Fruit fly (Drosophila melanogaster) whole organism, embryonic: ENCODE measurements around the gene CG1998.

Source experiments
- Ada2b ChIP-seq: fragments of 200-800 bp; sonication (Bioruptor generic); IDR thresholded peaks from 2 replicates; pipeline ENCODE4 v1.3.6; 2022; ENCODE audit warnings: missing biosample characterization, missing genetic modification characterization
- BtbVII ChIP-seq: fragments of 200-800 bp; sonication (Bioruptor generic); optimal IDR thresholded peaks from 3 replicates; lab custom pipeline; 2017; ENCODE audit warnings: missing biosample characterization, mild to moderate bottlenecking, missing genetic modification characterization
- CG11456 ChIP-seq: fragments of 200-800 bp; sonication (Bioruptor generic); IDR thresholded peaks from 3 replicates; pipeline ENCODE4 v1.3.6; 2022; ENCODE audit warnings: missing biosample characterization, missing genetic modification characterization
- CG11560 ChIP-seq: fragments of 200-800 bp; sonication (Bioruptor generic); IDR thresholded peaks from 3 replicates; pipeline ENCODE4 v1.3.6; 2022; ENCODE audit warnings: missing biosample characterization, missing genetic modification characterization
- CG11695 ChIP-seq: fragments of 200-800 bp; sonication (Bioruptor generic); IDR thresholded peaks from 3 replicates; pipeline ENCODE4 v1.3.6; 2022; ENCODE audit warnings: missing biosample characterization, missing genetic modification characterization
- CG11696 ChIP-seq: fragments of 200-800 bp; sonication (Bioruptor generic); IDR thresholded peaks from 2 replicates; pipeline ENCODE4 v1.3.6; 2022; ENCODE audit warnings: missing biosample characterization, missing genetic modification characterization
- CG12071 ChIP-seq: fragments of 200-800 bp; sonication (Bioruptor generic); optimal IDR thresholded peaks from 3 replicates; lab custom pipeline; 2018; ENCODE audit warnings: missing biosample characterization, mild to moderate bottlenecking, missing genetic modification characterization
- CG13123 ChIP-seq: fragments of 200-800 bp; sonication (Bioruptor generic); optimal IDR thresholded peaks from 2 replicates; lab custom pipeline; 2016; ENCODE audit warnings: missing biosample characterization, missing genetic modification characterization
- CG13424 ChIP-seq: fragments of 200-800 bp; sonication (Bioruptor generic); optimal IDR thresholded peaks from 2 replicates; lab custom pipeline; 2019; ENCODE audit warnings: missing biosample characterization, mild to moderate bottlenecking, missing genetic modification characterization, moderate library complexity
- CG14965 ChIP-seq: fragments of 200-800 bp; sonication (Bioruptor generic); optimal IDR thresholded peaks from 2 replicates; lab custom pipeline; 2016; ENCODE audit warnings: missing biosample characterization, missing genetic modification characterization, borderline replicate concordance
- CG15073 ChIP-seq: fragments of 200-800 bp; sonication (Bioruptor generic); optimal IDR thresholded peaks from 2 replicates; lab custom pipeline; 2016; ENCODE audit warnings: missing biosample characterization, missing genetic modification characterization
- CG15269 ChIP-seq: fragments of 200-800 bp; sonication (Bioruptor generic); optimal IDR thresholded peaks from 2 replicates; lab custom pipeline; 2018; ENCODE audit warnings: missing biosample characterization, mild to moderate bottlenecking, missing genetic modification characterization, moderate library complexity
- CG16815 ChIP-seq: fragments of 200-800 bp; sonication (Bioruptor generic); optimal IDR thresholded peaks from 3 replicates; lab custom pipeline; 2017; ENCODE audit warnings: missing biosample characterization, mild to moderate bottlenecking, missing genetic modification characterization
- CG31388 ChIP-seq: fragments of 200-800 bp; sonication (Bioruptor generic); optimal IDR thresholded peaks from 2 replicates; lab custom pipeline; 2016; ENCODE audit warnings: missing biosample characterization, missing genetic modification characterization
- CG3838 ChIP-seq: fragments of 200-800 bp; sonication (Bioruptor generic); optimal IDR thresholded peaks from 3 replicates; lab custom pipeline; 2016; ENCODE audit warnings: missing biosample characterization, missing genetic modification characterization
- CG4424 ChIP-seq: fragments of 200-800 bp; sonication (Bioruptor generic); optimal IDR thresholded peaks from 3 replicates; lab custom pipeline; 2016; ENCODE audit warnings: missing biosample characterization, missing genetic modification characterization
- CG9437 ChIP-seq: fragments of 200-800 bp; sonication (Bioruptor generic); optimal IDR thresholded peaks from 2 replicates; lab custom pipeline; 2018; ENCODE audit warnings: missing biosample characterization, mild to moderate bottlenecking, missing genetic modification characterization
- D ChIP-seq, 2 experiments: fragments of 200-800 bp in 1 of 2; fragments of >200 bp in 1 of 2; sonication (Bioruptor generic) in 1 of 2; optimal IDR thresholded peaks; 2 replicates in 1 of 2; 3 replicates in 1 of 2; lab custom pipeline; 2017; ENCODE audit warnings: mild to moderate bottlenecking in 1 of 2, missing biosample characterization in 1 of 2, missing genetic modification characterization in 1 of 2, missing genetic modification reagents in 1 of 2
- Hey ChIP-seq: fragments of 200-800 bp; sonication (Bioruptor generic); optimal IDR thresholded peaks from 3 replicates; lab custom pipeline; 2018; ENCODE audit warnings: missing biosample characterization, mild to moderate bottlenecking, missing genetic modification characterization
- Hr39 ChIP-seq: fragments of >200 bp; optimal IDR thresholded peaks from 2 replicates; lab custom pipeline; 2017
- Kr ChIP-seq: fragments of 200-800 bp; sonication (Bioruptor generic); optimal IDR thresholded peaks from 2 replicates; lab custom pipeline; 2017; ENCODE audit warnings: missing biosample characterization, mild to moderate bottlenecking, missing genetic modification characterization
- MTF-1 ChIP-seq: fragments of 200-800 bp; sonication (Bioruptor generic); optimal IDR thresholded peaks from 2 replicates; lab custom pipeline; 2018; ENCODE audit warnings: missing biosample characterization, mild to moderate bottlenecking, missing genetic modification characterization, borderline replicate concordance
- Mes4 ChIP-seq: fragments of 200-800 bp; sonication (Bioruptor generic); optimal IDR thresholded peaks from 2 replicates; lab custom pipeline; 2016; ENCODE audit warnings: missing biosample characterization, missing genetic modification characterization
- Mrtf ChIP-seq: fragments of 200-800 bp; sonication (Bioruptor generic); IDR thresholded peaks from 3 replicates; pipeline ENCODE4 v1.3.6; 2022; ENCODE audit warnings: missing biosample characterization, missing genetic modification characterization
- Myb ChIP-seq: fragments of 200-800 bp; sonication (Bioruptor generic); optimal IDR thresholded peaks from 2 replicates; lab custom pipeline; 2016; ENCODE audit warnings: missing biosample characterization, missing genetic modification characterization
- Nf-YC ChIP-seq: fragments of 200-800 bp; optimal IDR thresholded peaks from 3 replicates; lab custom pipeline; 2019; ENCODE audit warnings: missing biosample characterization, mild to moderate bottlenecking, missing genetic modification characterization, moderate library complexity
- Optix ChIP-seq: fragments of 200-800 bp; sonication (Bioruptor generic); IDR thresholded peaks from 3 replicates; pipeline ENCODE4 v1.3.6; 2022; ENCODE audit warnings: missing biosample characterization, missing genetic modification characterization
- amos ChIP-seq: fragments of 200-800 bp; sonication (Bioruptor generic); IDR thresholded peaks from 2 replicates; pipeline ENCODE4 v1.3.6; 2022; ENCODE audit warnings: missing biosample characterization, missing genetic modification characterization; ENCODE audit not compliant: partially characterized antibody
- ara ChIP-seq: fragments of 200-800 bp; sonication (Bioruptor generic); IDR thresholded peaks from 2 replicates; pipeline ENCODE4 v1.3.6; 2022; ENCODE audit warnings: missing biosample characterization, missing genetic modification characterization
- caup ChIP-seq: fragments of 200-800 bp; sonication (Bioruptor generic); optimal IDR thresholded peaks from 3 replicates; lab custom pipeline; 2017; ENCODE audit warnings: missing biosample characterization, mild to moderate bottlenecking, missing genetic modification characterization, moderate library complexity; ENCODE audit not compliant: severe bottlenecking
- cg ChIP-seq: fragments of 200-800 bp; sonication (Bioruptor generic); optimal IDR thresholded peaks from 3 replicates; lab custom pipeline; 2019; ENCODE audit warnings: missing biosample characterization, mild to moderate bottlenecking, missing genetic modification characterization, moderate library complexity
- chn ChIP-seq: fragments of 200-800 bp; sonication (Bioruptor generic); optimal IDR thresholded peaks from 2 replicates; lab custom pipeline; 2016; ENCODE audit warnings: missing biosample characterization, missing genetic modification characterization
- emc ChIP-seq: fragments of 200-800 bp; sonication (Bioruptor generic); optimal IDR thresholded peaks from 2 replicates; lab custom pipeline; 2016; ENCODE audit warnings: missing biosample characterization, missing genetic modification characterization
- fu2 ChIP-seq: fragments of 200-800 bp; sonication (Bioruptor generic); optimal IDR thresholded peaks from 2 replicates; lab custom pipeline; 2016; ENCODE audit warnings: missing biosample characterization, missing genetic modification characterization
- gcm2 ChIP-seq: fragments of 200-800 bp; sonication (Bioruptor generic); optimal IDR thresholded peaks from 2 replicates; lab custom pipeline; 2016; ENCODE audit warnings: missing biosample characterization, missing genetic modification characterization
- ind ChIP-seq: fragments of 200-800 bp; sonication (Bioruptor generic); optimal IDR thresholded peaks from 3 replicates; lab custom pipeline; 2016; ENCODE audit warnings: missing biosample characterization, missing genetic modification characterization
- jigr1 ChIP-seq: fragments of 200-800 bp; sonication (Bioruptor generic); IDR thresholded peaks from 3 replicates; pipeline ENCODE4 v1.3.6; 2022; ENCODE audit warnings: missing biosample characterization, missing genetic modification characterization
- ken ChIP-seq: fragments of 200-800 bp; sonication (Bioruptor generic); IDR thresholded peaks from 3 replicates; pipeline ENCODE4 v1.3.6; 2022; ENCODE audit warnings: missing biosample characterization, missing genetic modification characterization
- lola ChIP-seq, 3 experiments: fragments of >200 bp in 2 of 3; fragments of 200-800 bp in 1 of 3; sonication (Bioruptor generic) in 1 of 3; optimal IDR thresholded peaks; 2 replicates each; lab custom pipeline; 2017 to 2019; ENCODE audit warnings: missing biosample characterization in 3 of 3, missing genetic modification characterization in 3 of 3, mild to moderate bottlenecking in 1 of 3, moderate library complexity in 1 of 3
- mld ChIP-seq: fragments of 200-800 bp; sonication (Bioruptor generic); IDR thresholded peaks from 3 replicates; pipeline ENCODE4 v1.3.6; 2022; ENCODE audit warnings: missing biosample characterization, missing genetic modification characterization; ENCODE audit not compliant: partially characterized antibody
- nau ChIP-seq: fragments of 200-800 bp; sonication (Bioruptor generic); optimal IDR thresholded peaks from 3 replicates; lab custom pipeline; 2017; ENCODE audit warnings: missing biosample characterization, mild to moderate bottlenecking, missing genetic modification characterization, missing genetic modification reagents
- phol ChIP-seq: fragments of 200-800 bp; sonication (Bioruptor generic); optimal IDR thresholded peaks from 3 replicates; lab custom pipeline; 2018; ENCODE audit warnings: missing biosample characterization, mild to moderate bottlenecking, missing genetic modification characterization, moderate library complexity
- pita ChIP-seq: fragments of 200-800 bp; sonication (Bioruptor generic); optimal IDR thresholded peaks from 2 replicates; lab custom pipeline; 2017; ENCODE audit warnings: missing biosample characterization, mild to moderate bottlenecking, missing genetic modification characterization
- ro ChIP-seq: fragments of 200-800 bp; sonication (Bioruptor generic); IDR thresholded peaks from 2 replicates; pipeline ENCODE4 v1.3.6; 2022; ENCODE audit warnings: missing biosample characterization, missing genetic modification characterization
- slbo ChIP-seq: fragments of 200-800 bp; sonication (Bioruptor generic); IDR thresholded peaks from 2 replicates; pipeline ENCODE4 v1.3.6; 2022; ENCODE audit warnings: missing biosample characterization, missing genetic modification characterization
- tio ChIP-seq: fragments of 200-800 bp; sonication (Bioruptor generic); optimal IDR thresholded peaks from 2 replicates; lab custom pipeline; 2017; ENCODE audit warnings: missing biosample characterization, missing genetic modification characterization, inconsistent platforms
- unpg ChIP-seq: fragments of 200-800 bp; sonication (Bioruptor generic); optimal IDR thresholded peaks from 3 replicates; lab custom pipeline; 2018; ENCODE audit warnings: missing biosample characterization, mild to moderate bottlenecking, missing genetic modification characterization, moderate library complexity
- wdn ChIP-seq: fragments of 200-800 bp; sonication (Bioruptor generic); IDR thresholded peaks from 2 replicates; pipeline ENCODE4 v1.3.6; 2022; ENCODE audit warnings: missing biosample characterization, missing genetic modification characterization

The CG1998 gene

DNA sequence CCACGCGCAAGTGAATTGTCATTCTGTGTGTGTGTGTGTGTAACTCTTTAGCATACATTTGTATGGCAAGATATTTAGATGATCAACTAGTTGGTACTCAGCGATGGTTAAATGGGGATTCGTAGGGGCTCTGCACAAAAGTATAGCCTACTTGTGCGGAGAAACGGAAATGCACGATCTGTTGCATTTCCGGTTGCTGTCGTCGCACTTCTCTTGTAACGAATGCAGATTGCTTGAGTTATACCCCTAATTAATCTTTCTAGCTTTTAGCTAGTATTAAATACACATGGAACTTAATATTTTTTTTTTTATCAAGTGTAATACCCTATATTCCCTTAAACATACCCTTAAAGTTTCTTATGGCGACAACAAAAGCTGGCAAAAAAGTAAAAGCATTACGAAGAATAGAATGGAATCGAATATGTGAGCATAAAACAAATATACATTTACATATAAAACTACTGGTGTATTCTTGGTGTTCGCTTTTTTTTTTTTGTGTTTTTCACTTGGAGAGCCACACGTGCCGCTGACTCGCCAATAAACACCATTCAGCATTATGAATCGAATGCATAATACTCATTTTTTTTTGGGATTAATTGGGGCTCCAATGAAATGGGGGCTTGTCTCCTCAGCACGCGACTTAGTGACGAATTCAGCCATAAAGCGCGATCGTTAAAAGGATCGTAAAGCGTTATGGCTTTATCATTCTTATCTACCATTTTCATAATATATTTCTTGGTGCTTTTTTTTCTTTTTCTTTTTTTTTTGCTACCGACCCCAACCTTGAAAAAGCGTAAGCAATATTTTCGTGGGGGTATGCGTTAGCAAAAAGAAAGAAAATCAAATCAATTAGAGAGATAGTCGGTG is 21.5 kb downstream of the CG1998 start (continued):
- no peak for TF ChIP-seq MTF-1
- peak; percentile 60 for TF ChIP-seq caup (GFP tag; lab: Kevin White, UChicago)
- TF ChIP-seq nau (GFP tag; lab: Kevin White, UChicago): no peak
- peak; percentile 54 for TF ChIP-seq Myb (GFP tag; lab: Kevin White, UChicago)
- TF ChIP-seq CG11456: 0 out of 3 replicates have a peak, but pooled peaks have one; percentile 33
- TF ChIP-seq CG15269: peak; percentile 59
- peak; percentile 59 for TF ChIP-seq CG16815 (GFP tag; lab: Kevin White, UChicago)
- peak; percentile 32 for TF ChIP-seq tio (GFP tag; lab: Kevin White, UChicago)
- TF ChIP-seq CG13123 (GFP tag; lab: Kevin White, UChicago): no peak
- peak; percentile 63 for TF ChIP-seq BtbVII (GFP tag; lab: Kevin White, UChicago)
- TF ChIP-seq lola (GFP tag; optimal IDR thresholded peaks at IDR 0.05; lab: Kevin White, UChicago): no peak
- TF ChIP-seq CG11560 (tag; lab: Robert Waterston, UW): peak; percentile 46; the same call in 1 of the 3 replicates
- TF ChIP-seq Optix: no peak
- no peak for TF ChIP-seq chn (GFP tag; lab: Kevin White, UChicago)
- no peak for TF ChIP-seq CG15073 (GFP tag; lab: Kevin White, UChicago)
- no peak for TF ChIP-seq CG9437 (GFP tag; lab: Kevin White, UChicago)
- TF ChIP-seq CG11695 (GFP tag; lab: Robert Waterston, UW): 0 out of 3 replicates have a peak, but pooled peaks have one; percentile 13
- no peak for TF ChIP-seq Hey (tag; lab: Kevin White, UChicago)
- TF ChIP-seq Nf-YC: no peak
- peak; percentile 72 for TF ChIP-seq fu2 (GFP tag; lab: Kevin White, UChicago)
- no peak for TF ChIP-seq mld (GFP tag; lab: Robert Waterston, UW)
- TF ChIP-seq wdn (GFP tag; lab: Robert Waterston, UW): no peak
- TF ChIP-seq CG4424 (GFP tag; lab: Kevin White, UChicago): no peak
- no peak for TF ChIP-seq CG14965
- peak; percentile 39 for TF ChIP-seq emc
- 0 out of 2 replicates have a peak, but pooled peaks have one; percentile 14 for TF ChIP-seq Ada2b (GFP tag; lab: Robert Waterston, UW)
- TF ChIP-seq ara (GFP tag; lab: Robert Waterston, UW): no peak
- TF ChIP-seq CG12071 (GFP tag; lab: Kevin White, UChicago): peak; percentile 0
- no peak for TF ChIP-seq D (optimal IDR thresholded peaks at IDR 0.05; lab: Kevin White, UChicago)
- TF ChIP-seq D (GFP tag; optimal IDR thresholded peaks at IDR 0.05; lab: Kevin White, UChicago): no peak
- peak; percentile 51 for TF ChIP-seq ind (GFP tag; lab: Kevin White, UChicago)
- no peak for TF ChIP-seq CG3838 (GFP tag; lab: Kevin White, UChicago)
- no peak for TF ChIP-seq ken
- TF ChIP-seq Kr (GFP tag; lab: Kevin White, UChicago): no peak
- no peak for TF ChIP-seq Mes4 (GFP tag; lab: Kevin White, UChicago)
- no peak for TF ChIP-seq Hr39 (lab: Kevin White, UChicago)
- no peak for TF ChIP-seq phol (tag; lab: Kevin White, UChicago)
- TF ChIP-seq Mrtf (GFP tag; lab: Robert Waterston, UW): 0 out of 3 replicates have a peak, but pooled peaks have one; percentile 12
- TF ChIP-seq ro (GFP tag; lab: Robert Waterston, UW): no peak
- no peak for TF ChIP-seq gcm2 (GFP tag; lab: Kevin White, UChicago)
- peak; percentile 81 for TF ChIP-seq slbo
- TF ChIP-seq jigr1 (GFP tag; lab: Robert Waterston, UW): no peak
- 0 out of 2 replicates have a peak, but pooled peaks have one; percentile 7 for TF ChIP-seq CG11696 (GFP tag; lab: Robert Waterston, UW)
- TF ChIP-seq amos: no peak
- TF ChIP-seq pita: no peak
- no peak for TF ChIP-seq CG13424
- no peak for TF ChIP-seq CG31388 (GFP tag; lab: Kevin White, UChicago)
- peak; percentile 31 for TF ChIP-seq unpg (GFP tag; lab: Kevin White, UChicago)
- peak; percentile 5 for TF ChIP-seq cg
